Fruit fly (Drosophila melanogaster): ENCODE data around the gene CG18789.

The CG18789 gene

DNA sequence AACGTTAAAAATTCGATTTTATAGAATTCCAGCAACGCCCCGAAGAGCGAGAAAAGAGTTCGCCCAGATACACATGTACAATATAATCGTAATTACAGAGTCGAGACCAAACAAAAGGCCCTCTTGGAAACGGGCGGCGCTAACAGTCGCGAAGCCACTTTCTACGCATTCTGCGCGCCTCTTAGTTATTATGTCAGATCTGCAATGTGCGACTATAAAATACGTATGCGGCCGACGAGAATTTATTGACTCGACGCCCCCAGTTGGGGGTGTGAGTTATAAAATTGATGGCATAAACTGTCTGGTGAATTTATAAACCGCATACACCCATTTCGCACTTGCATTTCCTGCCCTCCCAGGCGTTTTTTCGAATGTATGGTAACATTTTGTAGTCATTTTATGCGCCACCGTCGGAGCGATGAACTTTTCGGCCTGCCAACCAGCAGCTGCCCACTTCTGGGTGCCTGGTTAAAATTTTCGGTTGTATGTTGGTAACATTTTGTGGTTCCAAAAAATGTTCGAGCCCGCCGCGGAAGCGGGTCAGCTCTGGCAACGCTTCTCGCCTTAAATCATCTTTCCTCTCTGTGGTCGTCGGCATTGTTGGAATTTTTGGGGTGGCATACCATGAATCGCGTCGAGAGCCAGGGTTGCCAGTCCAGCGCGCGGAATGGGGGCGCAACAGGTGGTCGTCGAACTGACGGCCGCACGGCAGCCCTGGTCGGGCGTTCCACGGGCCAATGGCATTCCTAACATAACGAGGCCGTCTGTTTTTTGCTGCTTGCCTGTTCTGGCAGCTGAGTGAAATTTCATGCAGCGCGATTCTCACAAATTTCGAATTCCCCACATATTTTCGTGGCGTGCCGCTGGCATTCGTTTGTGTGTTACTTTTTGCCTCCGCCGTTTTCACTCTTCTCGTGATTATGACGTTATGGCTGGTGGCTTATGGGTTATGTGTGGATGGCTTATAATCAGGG is 16.7 kb upstream of the CG18789 start (continued):
- peak; percentile 98 for TF ChIP-seq Med (GFP tag)
- TF ChIP-seq ranshi (GFP tag; IDR thresholded peaks at IDR 0.05) = no peak
- TF ChIP-seq crc (GFP tag; optimal IDR thresholded peaks at IDR 0.05) = peak; percentile 17
- no peak for TF ChIP-seq CG4404 (GFP tag; IDR thresholded peaks at IDR 0.05)
- no peak for TF ChIP-seq Hmx (GFP tag; optimal IDR thresholded peaks at IDR 0.05)
- no peak for TF ChIP-seq CG8765 (GFP tag; IDR thresholded peaks at IDR 0.05)
- TF ChIP-seq ham (GFP tag; IDR thresholded peaks at IDR 0.05) = no peak
- TF ChIP-seq CG12942 (GFP tag; optimal IDR thresholded peaks at IDR 0.05) = peak; percentile 26
- TF ChIP-seq Nf-YA (GFP tag; IDR thresholded peaks at IDR 0.05) = no peak
- peak; percentile 73 for TF ChIP-seq CG17359 (tag; optimal IDR thresholded peaks at IDR 0.05)
- TF ChIP-seq CG15011 (GFP tag; optimal IDR thresholded peaks at IDR 0.05) = peak; percentile 5
- no peak for TF ChIP-seq nau (GFP tag; optimal IDR thresholded peaks at IDR 0.05)
- TF ChIP-seq Hand (GFP tag; optimal IDR thresholded peaks at IDR 0.05) = peak; percentile 69
- TF ChIP-seq en (GFP tag; optimal IDR thresholded peaks at IDR 0.05) = peak; percentile 38
- no peak for TF ChIP-seq CG10959 (GFP tag; IDR thresholded peaks at IDR 0.05)
- TF ChIP-seq CG11723 (GFP tag; optimal IDR thresholded peaks at IDR 0.05) = peak; percentile 60
- TF ChIP-seq CG9727 (GFP tag; optimal IDR thresholded peaks at IDR 0.05) = peak; percentile 62
- TF ChIP-seq br (optimal IDR thresholded peaks at IDR 0.05) = no peak
- peak; percentile 48 for TF ChIP-seq ewg (GFP tag; optimal IDR thresholded peaks at IDR 0.05)
- TF ChIP-seq HLHmδ (GFP tag; optimal IDR thresholded peaks at IDR 0.05) = peak; percentile 89
- TF ChIP-seq croc (GFP tag; conservative IDR thresholded peaks at IDR 0.05) = no peak
- no peak for TF ChIP-seq Elba2 (GFP tag; optimal IDR thresholded peaks at IDR 0.05)
- TF ChIP-seq Doc2 (GFP tag; IDR thresholded peaks at IDR 0.05) = no peak
- peak; percentile 38 for TF ChIP-seq sqz (GFP tag; optimal IDR thresholded peaks at IDR 0.05)
- peak; percentile 51 for TF ChIP-seq CG1792 (GFP tag; optimal IDR thresholded peaks at IDR 0.05)
- no peak for TF ChIP-seq bbx (GFP tag; IDR thresholded peaks at IDR 0.05; ENCODE audit: partially characterized antibody)
- TF ChIP-seq tio (GFP tag; optimal IDR thresholded peaks at IDR 0.05) = no peak
- TF ChIP-seq jumu (GFP tag; optimal IDR thresholded peaks at IDR 0.05) = peak; percentile 80
- peak; percentile 54 for TF ChIP-seq Mes4 (GFP tag; optimal IDR thresholded peaks at IDR 0.05)
- TF ChIP-seq sens (GFP tag) = peak; percentile 97
- peak; percentile 55 for TF ChIP-seq CG13424 (tag; optimal IDR thresholded peaks at IDR 0.05)
- peak; percentile 13 for TF ChIP-seq Neu2 (GFP tag; optimal IDR thresholded peaks at IDR 0.05; ENCODE audit: borderline replicate concordance)
- peak; percentile 22 for TF ChIP-seq Jarid2 (GFP tag; optimal IDR thresholded peaks at IDR 0.05)
- peak; percentile 49 for TF ChIP-seq CG17385 (GFP tag; optimal IDR thresholded peaks at IDR 0.05)
- TF ChIP-seq CG10274 (GFP tag; optimal IDR thresholded peaks at IDR 0.05) = peak; percentile 48
- peak; percentile 51 for TF ChIP-seq CG10431 (GFP tag; optimal IDR thresholded peaks at IDR 0.05)
- no peak for TF ChIP-seq cato (GFP tag; optimal IDR thresholded peaks at IDR 0.05; ENCODE audit: borderline replicate concordance)
- TF ChIP-seq ash1 (GFP tag; optimal IDR thresholded peaks at IDR 0.05) = peak; percentile 83
- TF ChIP-seq dm (GFP tag; optimal IDR thresholded peaks at IDR 0.05) = peak; percentile 84
- no peak for TF ChIP-seq CG32532 (GFP tag; IDR thresholded peaks at IDR 0.05)
- TF ChIP-seq oc (tag; optimal IDR thresholded peaks at IDR 0.05) = peak; percentile 81
- TF ChIP-seq wor (GFP tag; IDR thresholded peaks at IDR 0.05) = no peak
- no peak for TF ChIP-seq CG14667 (GFP tag; IDR thresholded peaks at IDR 0.05)
- peak; percentile 63 for TF ChIP-seq CG17186 (GFP tag; optimal IDR thresholded peaks at IDR 0.05)
- no peak for TF ChIP-seq E2f2 (GFP tag; IDR thresholded peaks at IDR 0.05)
- TF ChIP-seq zf30C (GFP tag; optimal IDR thresholded peaks at IDR 0.05) = no peak
- no peak for TF ChIP-seq CG4707 (GFP tag; optimal IDR thresholded peaks at IDR 0.05)
- TF ChIP-seq Camta (GFP tag; optimal IDR thresholded peaks at IDR 0.05) = peak; percentile 25
- TF ChIP-seq CG5953 (GFP tag; IDR thresholded peaks at IDR 0.05) = no peak
- TF ChIP-seq CG7372 (GFP tag; IDR thresholded peaks at IDR 0.05) = no peak
